Fruit fly (Drosophila melanogaster) whole organism, embryonic: ENCODE results near the gene rtv.

Experiments
- Antp ChIP-seq: fragments of 200-800 bp; sonication (Bioruptor generic); optimal IDR thresholded peaks from 3 replicates; lab custom pipeline; 2016; ENCODE audit warnings: missing biosample characterization, missing genetic modification characterization
- B-H1 ChIP-seq: fragments of 200-800 bp; sonication (Bioruptor generic); IDR thresholded peaks from 3 replicates; pipeline ENCODE4 v1.3.6; 2022; ENCODE audit warnings: missing biosample characterization, missing genetic modification characterization
- Blimp-1 ChIP-seq: fragments of 200-800 bp; sonication (Bioruptor generic); optimal IDR thresholded peaks from 3 replicates; lab custom pipeline; 2018; ENCODE audit warnings: missing biosample characterization, missing genetic modification characterization, mild to moderate bottlenecking, moderate library complexity, missing genetic modification reagents
- CG10267 ChIP-seq: fragments of 200-800 bp; sonication (Bioruptor generic); optimal IDR thresholded peaks from 2 replicates; lab custom pipeline; 2018; ENCODE audit warnings: missing biosample characterization, mild to moderate bottlenecking, missing genetic modification characterization, moderate library complexity
- CG10431 ChIP-seq: fragments of 200-800 bp; sonication (Bioruptor generic); optimal IDR thresholded peaks from 3 replicates; lab custom pipeline; 2018; ENCODE audit warnings: missing biosample characterization, mild to moderate bottlenecking, missing genetic modification characterization
- CG10543 ChIP-seq: fragments of 200-800 bp; sonication (Bioruptor generic); optimal IDR thresholded peaks from 3 replicates; lab custom pipeline; 2017; ENCODE audit warnings: missing biosample characterization, mild to moderate bottlenecking, missing genetic modification characterization, moderate library complexity
- CG10654 ChIP-seq: fragments of 200-800 bp; sonication (Bioruptor generic); optimal IDR thresholded peaks from 2 replicates; lab custom pipeline; 2016; ENCODE audit warnings: missing biosample characterization, missing genetic modification characterization
- CG13123 ChIP-seq: fragments of 200-800 bp; sonication (Bioruptor generic); optimal IDR thresholded peaks from 2 replicates; lab custom pipeline; 2016; ENCODE audit warnings: missing biosample characterization, missing genetic modification characterization
- CG13624 ChIP-seq: fragments of 200-800 bp; sonication (Bioruptor generic); optimal IDR thresholded peaks from 2 replicates; lab custom pipeline; 2016; ENCODE audit warnings: missing biosample characterization, missing genetic modification characterization
- CG15073 ChIP-seq: fragments of 200-800 bp; sonication (Bioruptor generic); optimal IDR thresholded peaks from 2 replicates; lab custom pipeline; 2016; ENCODE audit warnings: missing biosample characterization, missing genetic modification characterization
- CG15514 ChIP-seq: fragments of 200-800 bp; sonication (Bioruptor generic); optimal IDR thresholded peaks from 3 replicates; lab custom pipeline; 2017; ENCODE audit warnings: missing biosample characterization, missing genetic modification characterization, mild to moderate bottlenecking, moderate library complexity, missing genetic modification reagents
- CG1603 ChIP-seq: fragments of 200-800 bp; sonication (Bioruptor generic); optimal IDR thresholded peaks from 2 replicates; lab custom pipeline; 2019; ENCODE audit warnings: missing biosample characterization, mild to moderate bottlenecking, missing genetic modification characterization, moderate library complexity
- CG16779 ChIP-seq: fragments of 200-800 bp; sonication (Bioruptor generic); IDR thresholded peaks from 2 replicates; pipeline ENCODE4 v1.3.6; 2022; ENCODE audit warnings: missing biosample characterization, missing genetic modification characterization
- CG17385 ChIP-seq: fragments of 200-800 bp; sonication (Bioruptor generic); optimal IDR thresholded peaks from 3 replicates; lab custom pipeline; 2018; ENCODE audit warnings: missing biosample characterization, mild to moderate bottlenecking, missing genetic modification characterization
- CG31388 ChIP-seq: fragments of 200-800 bp; sonication (Bioruptor generic); optimal IDR thresholded peaks from 2 replicates; lab custom pipeline; 2016; ENCODE audit warnings: missing biosample characterization, missing genetic modification characterization
- CG3995 ChIP-seq: fragments of 200-800 bp; sonication (Bioruptor generic); optimal IDR thresholded peaks from 3 replicates; lab custom pipeline; 2016; ENCODE audit warnings: missing biosample characterization, missing genetic modification characterization
- CG4404 ChIP-seq: fragments of 200-800 bp; sonication (Bioruptor generic); IDR thresholded peaks from 2 replicates; pipeline ENCODE4 v1.3.6; 2022; ENCODE audit warnings: missing biosample characterization, missing genetic modification characterization
- CG4707 ChIP-seq: fragments of 200-800 bp; sonication (Bioruptor generic); optimal IDR thresholded peaks from 2 replicates; lab custom pipeline; 2018; ENCODE audit warnings: missing biosample characterization, mild to moderate bottlenecking, missing genetic modification characterization, moderate library complexity
- CG6765 ChIP-seq: fragments of 200-800 bp; sonication (Bioruptor generic); optimal IDR thresholded peaks from 3 replicates; lab custom pipeline; 2017; ENCODE audit warnings: missing biosample characterization, mild to moderate bottlenecking, missing genetic modification characterization
- CG6813 ChIP-seq: fragments of 200-800 bp; sonication (Bioruptor generic); optimal IDR thresholded peaks from 2 replicates; lab custom pipeline; 2017; ENCODE audit warnings: missing biosample characterization, missing genetic modification characterization, mild to moderate bottlenecking, moderate library complexity, missing genetic modification reagents
- CG6854 ChIP-seq: fragments of 200-800 bp; sonication (Bioruptor generic); optimal IDR thresholded peaks from 3 replicates; lab custom pipeline; 2017; ENCODE audit warnings: missing biosample characterization, mild to moderate bottlenecking, missing genetic modification characterization
- CG7271 ChIP-seq: fragments of 200-800 bp; sonication (Bioruptor generic); optimal IDR thresholded peaks from 2 replicates; lab custom pipeline; 2018; ENCODE audit warnings: missing biosample characterization, mild to moderate bottlenecking, missing genetic modification characterization, moderate library complexity
- CG7357 ChIP-seq: fragments of 200-800 bp; sonication (Bioruptor generic); IDR thresholded peaks from 3 replicates; pipeline ENCODE4 v1.3.6; 2022; ENCODE audit warnings: missing biosample characterization, missing genetic modification characterization
- Doc2 ChIP-seq: fragments of 200-800 bp; sonication (Bioruptor generic); IDR thresholded peaks from 2 replicates; pipeline ENCODE4 v1.3.6; 2022; ENCODE audit warnings: missing biosample characterization, missing genetic modification characterization
- Ets97D ChIP-seq: fragments of 200-800 bp; sonication (Bioruptor generic); optimal IDR thresholded peaks from 3 replicates; lab custom pipeline; 2016; ENCODE audit warnings: missing biosample characterization, missing genetic modification characterization
- Hr3 ChIP-seq: fragments of 200-800 bp; sonication (Bioruptor generic); optimal IDR thresholded peaks from 3 replicates; lab custom pipeline; 2016; ENCODE audit warnings: missing biosample characterization, missing genetic modification characterization
- Mad ChIP-seq: fragments of 200-800 bp; sonication (Bioruptor generic); optimal IDR thresholded peaks from 2 replicates; lab custom pipeline; 2016; ENCODE audit warnings: missing biosample characterization, missing genetic modification characterization
- Sox102F ChIP-seq: fragments of 200-800 bp; sonication (Bioruptor generic); optimal IDR thresholded peaks from 2 replicates; lab custom pipeline; 2018; ENCODE audit warnings: missing biosample characterization, mild to moderate bottlenecking, missing genetic modification characterization, moderate library complexity
- TFAM ChIP-seq: fragments of 200-800 bp; sonication (Bioruptor generic); optimal IDR thresholded peaks from 2 replicates; lab custom pipeline; 2017; ENCODE audit warnings: missing biosample characterization, missing genetic modification characterization, inconsistent platforms
- Usf ChIP-seq: fragments of 200-800 bp; sonication (Bioruptor generic); optimal IDR thresholded peaks from 2 replicates; lab custom pipeline; 2017; ENCODE audit warnings: missing genotype, missing biosample characterization, missing genetic modification characterization
- YL-1 ChIP-seq: fragments of 200-800 bp; sonication (Bioruptor generic); optimal IDR thresholded peaks from 3 replicates; lab custom pipeline; 2017; ENCODE audit warnings: missing biosample characterization, mild to moderate bottlenecking, missing genetic modification characterization
- ab ChIP-seq: fragments of 200-800 bp; sonication (Bioruptor generic); optimal IDR thresholded peaks from 2 replicates; lab custom pipeline; 2016; ENCODE audit warnings: missing biosample characterization, missing genetic modification characterization
- ara ChIP-seq: fragments of 200-800 bp; sonication (Bioruptor generic); IDR thresholded peaks from 2 replicates; pipeline ENCODE4 v1.3.6; 2022; ENCODE audit warnings: missing biosample characterization, missing genetic modification characterization
- ato ChIP-seq: fragments of 200-800 bp; sonication (Bioruptor generic); IDR thresholded peaks from 2 replicates; pipeline ENCODE4 v1.3.6; 2022; ENCODE audit warnings: missing biosample characterization, missing genetic modification characterization; ENCODE audit not compliant: partially characterized antibody
- da ChIP-seq: fragments of 200-800 bp; sonication (Bioruptor generic); optimal IDR thresholded peaks from 2 replicates; lab custom pipeline; 2016; ENCODE audit warnings: missing biosample characterization, missing genetic modification characterization
- exex ChIP-seq: fragments of 200-800 bp; sonication (Bioruptor generic); optimal IDR thresholded peaks from 4 replicates; lab custom pipeline; 2018; ENCODE audit warnings: missing biosample characterization, mild to moderate bottlenecking, missing genetic modification characterization, moderate library complexity
- fd96Cb ChIP-seq: fragments of 200-800 bp; sonication (Bioruptor generic); optimal IDR thresholded peaks from 2 replicates; lab custom pipeline; 2018; ENCODE audit warnings: missing biosample characterization, mild to moderate bottlenecking, missing genetic modification characterization, moderate library complexity
- gcm ChIP-seq: fragments of 200-800 bp; sonication (Bioruptor generic); optimal IDR thresholded peaks from 2 replicates; lab custom pipeline; 2019; ENCODE audit warnings: missing biosample characterization, mild to moderate bottlenecking, missing genetic modification characterization, moderate library complexity
- gcm2 ChIP-seq: fragments of 200-800 bp; sonication (Bioruptor generic); optimal IDR thresholded peaks from 2 replicates; lab custom pipeline; 2016; ENCODE audit warnings: missing biosample characterization, missing genetic modification characterization
- hbn ChIP-seq: fragments of 200-800 bp; sonication (Bioruptor generic); IDR thresholded peaks from 2 replicates; pipeline ENCODE4 v1.3.6; 2022; ENCODE audit warnings: missing biosample characterization, missing genetic modification characterization; ENCODE audit not compliant: partially characterized antibody
- klu ChIP-seq: fragments of 200-800 bp; sonication (Bioruptor generic); IDR thresholded peaks from 2 replicates; pipeline ENCODE4 v1.3.6; 2022; ENCODE audit warnings: missing biosample characterization, missing genetic modification characterization
- nau ChIP-seq: fragments of 200-800 bp; sonication (Bioruptor generic); optimal IDR thresholded peaks from 3 replicates; lab custom pipeline; 2017; ENCODE audit warnings: missing biosample characterization, mild to moderate bottlenecking, missing genetic modification characterization, missing genetic modification reagents
- nerfin-2 ChIP-seq: fragments of 200-800 bp; sonication (Bioruptor generic); IDR thresholded peaks from 2 replicates; pipeline ENCODE4 v1.3.6; 2022; ENCODE audit warnings: missing biosample characterization, missing genetic modification characterization; ENCODE audit not compliant: partially characterized antibody
- pita ChIP-seq: fragments of 200-800 bp; sonication (Bioruptor generic); optimal IDR thresholded peaks from 2 replicates; lab custom pipeline; 2017; ENCODE audit warnings: missing biosample characterization, mild to moderate bottlenecking, missing genetic modification characterization
- rib ChIP-seq: fragments of 200-800 bp; sonication (Bioruptor generic); IDR thresholded peaks from 2 replicates; pipeline ENCODE4 v1.3.6; 2022; ENCODE audit warnings: missing biosample characterization, missing genetic modification characterization
- schlank ChIP-seq: fragments of 200-800 bp; sonication (Bioruptor generic); optimal IDR thresholded peaks from 2 replicates; lab custom pipeline; 2018; ENCODE audit warnings: missing biosample characterization, mild to moderate bottlenecking, missing genetic modification characterization
- sob ChIP-seq: fragments of 200-800 bp; sonication (Bioruptor generic); IDR thresholded peaks from 2 replicates; pipeline ENCODE4 v1.3.6; 2022; ENCODE audit warnings: missing biosample characterization, missing genetic modification characterization
- tio ChIP-seq: fragments of 200-800 bp; sonication (Bioruptor generic); optimal IDR thresholded peaks from 2 replicates; lab custom pipeline; 2017; ENCODE audit warnings: missing biosample characterization, missing genetic modification characterization, inconsistent platforms
- unc-4 ChIP-seq: fragments of 200-800 bp; sonication (Bioruptor generic); IDR thresholded peaks from 2 replicates; pipeline ENCODE4 v1.3.6; 2022; ENCODE audit warnings: missing biosample characterization, missing genetic modification characterization; ENCODE audit not compliant: partially characterized antibody
- zen ChIP-seq: fragments of 200-800 bp; sonication (Bioruptor generic); optimal IDR thresholded peaks from 3 replicates; lab custom pipeline; 2018; ENCODE audit warnings: missing biosample characterization, mild to moderate bottlenecking, missing genetic modification characterization, moderate library complexity

Gene rtv

dm6 chrX:11137566-11138186 lies 16.1 kb downstream of the rtv start, which contains the start of gene CDK2AP1 (continued):
- TF ChIP-seq ato (GFP tag; lab: Robert Waterston, UW) (peak; percentile 80), CG10543 (GFP tag; lab: Kevin White, UChicago) (no peak), nerfin-2 (GFP tag; lab: Robert Waterston, UW) (peak; percentile 72), schlank (no peak), Blimp-1 (GFP tag; lab: Kevin White, UChicago) (peak; percentile 8), Ets97D (peak; percentile 38), CG6765 (GFP tag; lab: Kevin White, UChicago) (no peak), gcm (no peak), ab (GFP tag; lab: Kevin White, UChicago) (no peak), CG10267 (tag; lab: Kevin White, UChicago) (no peak), CG17385 (no peak), CG3995 (peak; percentile 33), klu (GFP tag; lab: Robert Waterston, UW) (peak; percentile 40; the same call in 1 of the 2 replicates), CG7271 (tag; lab: Kevin White, UChicago) (no peak), Sox102F (GFP tag; lab: Kevin White, UChicago) (no peak), gcm2 (GFP tag; lab: Kevin White, UChicago) (no peak), hbn (peak; percentile 56; the same call in 1 of the 2 replicates), Mad (GFP tag; lab: Kevin White, UChicago) (no peak), unc-4 (GFP tag; lab: Robert Waterston, UW) (peak; percentile 65), Doc2 (GFP tag; lab: Robert Waterston, UW) (no peak), CG7357 (GFP tag; lab: Robert Waterston, UW) (peak; percentile 98), CG10654 (GFP tag; lab: Kevin White, UChicago) (no peak), B-H1 (no peak), YL-1 (peak; percentile 14), pita (GFP tag; lab: Kevin White, UChicago) (no peak), da (GFP tag; lab: Kevin White, UChicago) (no peak), CG6854 (GFP tag; lab: Kevin White, UChicago) (no peak), CG16779 (no peak), CG6813 (no peak), TFAM (GFP tag; lab: Kevin White, UChicago) (no peak), nau (GFP tag; lab: Kevin White, UChicago) (no peak), CG15514 (GFP tag; lab: Kevin White, UChicago) (peak; percentile 68), zen (tag; lab: Kevin White, UChicago) (peak; percentile 25), fd96Cb (no peak), tio (GFP tag; lab: Kevin White, UChicago) (no peak), ara (GFP tag; lab: Robert Waterston, UW) (no peak), CG1603 (peak; percentile 77), exex (tag; lab: Kevin White, UChicago) (no peak), Antp (peak; percentile 36), CG4404 (no peak), CG10431 (no peak), rib (GFP tag; lab: Robert Waterston, UW) (no peak), sob (GFP tag; lab: Robert Waterston, UW) (peak; percentile 27; the same call in 1 of the 2 replicates), CG15073 (no peak), CG31388 (GFP tag; lab: Kevin White, UChicago) (no peak), CG13123 (GFP tag; lab: Kevin White, UChicago) (no peak), Hr3 (GFP tag; lab: Kevin White, UChicago) (peak; percentile 23), Usf (no peak), CG4707 (GFP tag; lab: Kevin White, UChicago) (no peak), CG13624 (GFP tag; lab: Kevin White, UChicago) (peak; percentile 77)
